Fruit fly (Drosophila melanogaster): ENCODE data around the gene omd.

The omd gene

dm6 chr3R:13659865-13660738, 26.9 kb downstream of the omd start, which contains the start of gene Hrb87F (continued):
- TF ChIP-seq stc (GFP tag; IDR thresholded peaks at IDR 0.05) (no peak), gfzf (GFP tag; optimal IDR thresholded peaks at IDR 0.05) (peak; percentile 60), CG2199 (GFP tag; IDR thresholded peaks at IDR 0.05) (no peak), CG2116 (GFP tag; optimal IDR thresholded peaks at IDR 0.05) (no peak), bsh (GFP tag; optimal IDR thresholded peaks at IDR 0.05) (peak in 1 of 2 experiments; percentile 9), BEAF-32 (GFP tag; optimal IDR thresholded peaks at IDR 0.05) (peak; percentile 40), CG16779 (GFP tag; IDR thresholded peaks at IDR 0.05) (no peak), CG11456 (GFP tag; IDR thresholded peaks at IDR 0.05) (peak; percentile 40; the same call in 1 of the 3 replicates), eyg (GFP tag; optimal IDR thresholded peaks at IDR 0.05) (no peak), CG12299 (tag; optimal IDR thresholded peaks at IDR 0.05) (peak; percentile 41), Ets97D (GFP tag; optimal IDR thresholded peaks at IDR 0.05) (peak; percentile 78), CG12071 (GFP tag; optimal IDR thresholded peaks at IDR 0.05) (no peak), CG8924 (tag; optimal IDR thresholded peaks at IDR 0.05) (peak; percentile 28), Dref (GFP tag; IDR thresholded peaks at IDR 0.05) (peak; percentile 67), CG30403 (GFP tag; optimal IDR thresholded peaks at IDR 0.05) (no peak), Abd-B (GFP tag; optimal IDR thresholded peaks at IDR 0.05) (no peak), pzg (GFP tag; optimal IDR thresholded peaks at IDR 0.05) (peak; percentile 51), lov (optimal IDR thresholded peaks at IDR 0.05) (no peak), lov (GFP tag; IDR thresholded peaks at IDR 0.05) (peak; percentile 22; the same call in 1 of the 3 replicates), CG4617 (GFP tag; optimal IDR thresholded peaks at IDR 0.05; ENCODE audit: borderline replicate concordance) (peak; percentile 15), CG8478 (optimal IDR thresholded peaks at IDR 0.05) (no peak), sqz (GFP tag; optimal IDR thresholded peaks at IDR 0.05) (peak; percentile 80), ranshi (GFP tag; IDR thresholded peaks at IDR 0.05) (peak; percentile 7; the same call in 1 of the 2 replicates), CG14441 (GFP tag; IDR thresholded peaks at IDR 0.05) (no peak), ssp (GFP tag; IDR thresholded peaks at IDR 0.05) (peak; percentile 91), oc (tag; optimal IDR thresholded peaks at IDR 0.05) (no peak), cg (GFP tag; optimal IDR thresholded peaks at IDR 0.05) (peak; percentile 49), dm (GFP tag; optimal IDR thresholded peaks at IDR 0.05) (peak; percentile 9), slbo (GFP tag; IDR thresholded peaks at IDR 0.05) (peak; percentile 78), Dll (GFP tag; IDR thresholded peaks at IDR 0.05; ENCODE audit: partially characterized antibody) (no peak), Poxn (GFP tag; IDR thresholded peaks at IDR 0.05) (no peak), org-1 (GFP tag; optimal IDR thresholded peaks at IDR 0.05) (no peak), btn (GFP tag; optimal IDR thresholded peaks at IDR 0.05) (no peak), CG32772 (GFP tag; IDR thresholded peaks at IDR 0.05) (peak; percentile 32; the same call in 1 of the 2 replicates)

DNA sequence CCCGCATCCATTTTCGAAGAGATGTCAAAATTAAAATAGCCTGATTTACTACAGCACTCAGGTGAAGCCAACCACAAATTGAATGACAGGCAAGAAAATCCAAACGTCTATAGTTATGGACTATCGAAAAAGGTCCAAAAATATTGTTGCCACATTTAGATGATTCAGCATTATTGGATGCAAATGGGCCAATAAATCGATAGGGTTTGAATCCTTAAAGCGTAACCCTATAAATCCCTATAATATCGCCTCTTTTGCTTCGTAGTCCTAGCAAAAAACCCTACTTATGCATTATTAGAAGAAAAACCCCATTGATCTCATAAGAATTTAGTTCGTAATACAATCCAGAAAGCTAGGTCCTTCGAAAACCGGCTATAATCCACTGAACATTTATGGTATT, 30.7 kb downstream of the omd start, which contains the start of gene Rbp4:
Gene Rbp4 (minus strand): TSS at position 101 of the 400 bp plus-strand sequence.
- TF ChIP-seq CG10209 (GFP tag; optimal IDR thresholded peaks at IDR 0.05) (no peak), hkb (optimal IDR thresholded peaks at IDR 0.05) (no peak), hkb (GFP tag; IDR thresholded peaks at IDR 0.05) (no peak), Nf-YB (GFP tag; optimal IDR thresholded peaks at IDR 0.05) (no peak), Opbp (GFP tag; IDR thresholded peaks at IDR 0.05; ENCODE audit: partially characterized antibody) (no peak), trh (GFP tag; optimal IDR thresholded peaks at IDR 0.05) (no peak), Mes4 (GFP tag; optimal IDR thresholded peaks at IDR 0.05) (no peak), hth (optimal IDR thresholded peaks at IDR 0.05) (no peak), CG11456 (GFP tag; IDR thresholded peaks at IDR 0.05) (no peak), Aef1 (GFP tag; IDR thresholded peaks at IDR 0.05) (no peak), Mad (GFP tag; optimal IDR thresholded peaks at IDR 0.05) (no peak), pfk (GFP tag; optimal IDR thresholded peaks at IDR 0.05) (no peak), CG3163 (GFP tag; optimal IDR thresholded peaks at IDR 0.05) (no peak), CG10321 (GFP tag; IDR thresholded peaks at IDR 0.05) (no peak)
